Worm (Caenorhabditis elegans): Measurements from ENCODE around the gene C24B9.3.

The C24B9.3 gene

ce11 chrV:2694389-2694788 is 17.0 kb downstream of the C24B9.3 start, which contains the start of gene Y45G12B.2 (continued):
- TF ChIP-seq lsl-1 (GFP tag; optimal IDR thresholded peaks at IDR 0.05) (peak; percentile 93), ZK185.1 (tag; optimal IDR thresholded peaks at IDR 0.05; ENCODE audit: poor library complexity, severe bottlenecking) (no peak), madf-8 (GFP tag; conservative IDR thresholded peaks at IDR 0.05) (no peak; the same call in 1 of the 2 replicates), him-1 (tag; optimal IDR thresholded peaks at IDR 0.05) (no peak), die-1 (tag; optimal IDR thresholded peaks at IDR 0.05) (no peak), nhr-179 (tag; optimal IDR thresholded peaks at IDR 0.05) (no peak), snpc-4 (GFP tag; optimal IDR thresholded peaks at IDR 0.05) (no peak), snpc-4 (tag; optimal IDR thresholded peaks at IDR 0.05) (peak in 2 of 4 experiments; percentile 58 to 69), dpff-1 (tag; optimal IDR thresholded peaks at IDR 0.05) (no peak), snpc-1.3 (tag; optimal IDR thresholded peaks at IDR 0.05; ENCODE audit: insufficient read depth) (no peak), sdz-38 (tag; optimal IDR thresholded peaks at IDR 0.05) (no peak), K11D2.4 (GFP tag; IDR thresholded peaks at IDR 0.05) (no peak), ets-4 (GFP tag; optimal IDR thresholded peaks at IDR 0.05) (no peak), ztf-25 (GFP tag; IDR thresholded peaks at IDR 0.05) (no peak), attf-5 (GFP tag; optimal IDR thresholded peaks at IDR 0.05) (peak; percentile 30), ztf-26 (tag; optimal IDR thresholded peaks at IDR 0.05) (no peak), Y67H2A.10 (GFP tag; conservative IDR thresholded peaks at IDR 0.05) (no peak), F23B12.7 (tag; optimal IDR thresholded peaks at IDR 0.05; ENCODE audit: insufficient read depth) (peak; percentile 88), madf-3 (GFP tag; IDR thresholded peaks at IDR 0.05) (no peak), pha-4 (tag; optimal IDR thresholded peaks at IDR 0.05) (no peak), let-607 (tag; optimal IDR thresholded peaks at IDR 0.05) (no peak), sea-2 (GFP tag; IDR thresholded peaks at IDR 0.05) (no peak), fkh-3 (tag; optimal IDR thresholded peaks at IDR 0.05) (no peak), Y56A3A.18 (GFP tag; IDR thresholded peaks at IDR 0.05) (no peak), hsf-1 (GFP tag; IDR thresholded peaks at IDR 0.05) (no peak), lin-40 (tag; optimal IDR thresholded peaks at IDR 0.05) (peak; percentile 37), cebp-1 (GFP tag; IDR thresholded peaks at IDR 0.05) (no peak), cebp-1 (tag; optimal IDR thresholded peaks at IDR 0.05) (peak; percentile 56), F57A8.1 (GFP tag; optimal IDR thresholded peaks at IDR 0.05) (no peak), akir-1 (GFP tag; optimal IDR thresholded peaks at IDR 0.05) (no peak), rec-8 (tag; optimal IDR thresholded peaks at IDR 0.05) (no peak), nfyb-1 (GFP tag; IDR thresholded peaks at IDR 0.05) (no peak), gei-17 (GFP tag; optimal IDR thresholded peaks at IDR 0.05) (no peak), xnd-1 (tag; optimal IDR thresholded peaks at IDR 0.05) (no peak), egl-18 (GFP tag; IDR thresholded peaks at IDR 0.05) (no peak), ztf-3 (GFP tag; optimal IDR thresholded peaks at IDR 0.05) (no peak), atf-7 (tag; optimal IDR thresholded peaks at IDR 0.05) (no peak), sptf-2 (GFP tag; optimal IDR thresholded peaks at IDR 0.05) (no peak), egrh-3 (GFP tag; IDR thresholded peaks at IDR 0.05) (no peak), dox-1 (GFP tag; IDR thresholded peaks at IDR 0.05) (peak; percentile 81), mxl-1 (tag; optimal IDR thresholded peaks at IDR 0.05) (no peak), let-526 (GFP tag; IDR thresholded peaks at IDR 0.05) (no peak), F37B4.10 (GFP tag; IDR thresholded peaks at IDR 0.05) (no peak), efl-1 (GFP tag; optimal IDR thresholded peaks at IDR 0.05) (peak; percentile 53), F10E7.11 (tag; optimal IDR thresholded peaks at IDR 0.05) (no peak), attf-6 (GFP tag; IDR thresholded peaks at IDR 0.05) (no peak), lin-54 (GFP tag; optimal IDR thresholded peaks at IDR 0.05) (peak; percentile 73), mel-28 (tag; optimal IDR thresholded peaks at IDR 0.05; ENCODE audit: borderline replicate concordance) (no peak), chd-7 (tag; optimal IDR thresholded peaks at IDR 0.05) (no peak)

Data from whole organism, young adult.